Fruit fly (Drosophila melanogaster) whole organism: ENCODE measurements around the gene Cisd2.

ENCODE experiments used
- CG8478 ChIP-seq: fragments of >200 bp; optimal IDR thresholded peaks from 2 replicates; lab custom pipeline; 2018; ENCODE audit warnings: inconsistent platforms
- Dll ChIP-seq: fragments of >200 bp; optimal IDR thresholded peaks from 2 replicates; lab custom pipeline; 2017
- EcR ChIP-seq, 2 experiments: fragments of >200 bp; optimal IDR thresholded peaks; 2 replicates each; lab custom pipeline; 2017; ENCODE audit warnings: missing biosample characterization in 2 of 2, missing genetic modification characterization in 2 of 2, missing genetic modification reagents in 2 of 2
- pan ChIP-seq: fragments of >200 bp; optimal IDR thresholded peaks from 2 replicates; lab custom pipeline; 2017
- psq ChIP-seq: fragments of >200 bp; optimal IDR thresholded peaks from 2 replicates; lab custom pipeline; 2017
- usp ChIP-seq: fragments of >200 bp; optimal IDR thresholded peaks from 2 replicates; lab custom pipeline; 2017; ENCODE audit warnings: missing biosample characterization, missing genetic modification characterization, mixed read lengths

Gene Cisd2

dm6 chr3R:29256811-29257439, 33.7 kb upstream of the Cisd2 start:
- TF ChIP-seq EcR (GFP tag; optimal IDR thresholded peaks at IDR 0.05; lab: Kevin White, UChicago): no peak
- TF ChIP-seq psq: no peak
- TF ChIP-seq usp (GFP tag; lab: Kevin White, UChicago): no peak
- TF ChIP-seq CG8478 (lab: Kevin White, UChicago): no peak
- TF ChIP-seq Dll (lab: Kevin White, UChicago): no peak
- TF ChIP-seq pan: no peak

- TF ChIP-seq Dll (lab: Kevin White, UChicago) (no peak), EcR (GFP tag; optimal IDR thresholded peaks at IDR 0.05; lab: Kevin White, UChicago) (peak in 1 of 2 experiments; percentile 12), pan (peak; percentile 1)
Observed at dm6 chr3R:29255963-29256527, 32.8 kb upstream of the Cisd2 start, which contains the start of gene CG45544. TSS of gene CG45544 (plus strand) at chr3R:29256485.

dm6 chr3R:29255166-29255962, 32.1 kb upstream of the Cisd2 start, which contains the start of gene stg:
TSS of gene stg (minus strand) at chr3R:29255800.
- TF ChIP-seq CG8478 (lab: Kevin White, UChicago) (no peak), Dll (lab: Kevin White, UChicago) (no peak), EcR (GFP tag; optimal IDR thresholded peaks at IDR 0.05; lab: Kevin White, UChicago) (no peak), psq (no peak), pan (no peak), usp (GFP tag; lab: Kevin White, UChicago) (no peak)

- no peak for TF ChIP-seq CG8478 (lab: Kevin White, UChicago)
Observed at dm6 chr3R:29254383-29254782, 31.2 kb upstream of the Cisd2 start.

- TF ChIP-seq psq (no peak), pan (no peak), usp (GFP tag; lab: Kevin White, UChicago) (no peak), EcR (GFP tag; optimal IDR thresholded peaks at IDR 0.05; lab: Kevin White, UChicago) (peak in 1 of 2 experiments; percentile 50)
Observed at dm6 chr3R:29253874-29254273, 30.6 kb upstream of the Cisd2 start.

dm6 chr3R:29251418-29251817, 28.2 kb upstream of the Cisd2 start:
- TF ChIP-seq Dll (lab: Kevin White, UChicago): no peak
- TF ChIP-seq EcR (GFP tag; optimal IDR thresholded peaks at IDR 0.05; lab: Kevin White, UChicago): no peak
- TF ChIP-seq usp (GFP tag; lab: Kevin White, UChicago): no peak
- no peak for TF ChIP-seq CG8478 (lab: Kevin White, UChicago)
- no peak for TF ChIP-seq psq
- no peak for TF ChIP-seq pan

dm6 chr3R:29250272-29251018, 27.2 kb upstream of the Cisd2 start, which contains the start of gene SP1029:
TSS of gene SP1029 (minus strand) at chr3R:29250451.
- peak in 1 of 2 experiments; percentile 37 for TF ChIP-seq EcR (GFP tag; optimal IDR thresholded peaks at IDR 0.05; lab: Kevin White, UChicago)
- no peak for TF ChIP-seq pan

dm6 chr3R:29244727-29245126, 21.5 kb upstream of the Cisd2 start, which contains the start of gene CG31445:
TSS of gene CG31445 (minus strand) at chr3R:29244827.
- TF ChIP-seq CG8478 (lab: Kevin White, UChicago): no peak
- no peak for TF ChIP-seq usp (GFP tag; lab: Kevin White, UChicago)
- no peak for TF ChIP-seq Dll (lab: Kevin White, UChicago)
- no peak for TF ChIP-seq EcR (GFP tag; optimal IDR thresholded peaks at IDR 0.05; lab: Kevin White, UChicago)
- TF ChIP-seq psq: no peak
- no peak for TF ChIP-seq pan

dm6 chr3R:29238623-29239022, 15.4 kb upstream of the Cisd2 start, which contains the start of gene CG11951:
TSS of gene CG11951 (minus strand) at chr3R:29238723.
- TF ChIP-seq psq: no peak
- TF ChIP-seq CG8478 (lab: Kevin White, UChicago): no peak
- TF ChIP-seq pan: no peak
- no peak for TF ChIP-seq Dll (lab: Kevin White, UChicago)

dm6 chr3R:29230552-29231102, 7.4 kb upstream of the Cisd2 start:
- no peak for TF ChIP-seq usp (GFP tag; lab: Kevin White, UChicago)
- no peak for TF ChIP-seq EcR (GFP tag; optimal IDR thresholded peaks at IDR 0.05; lab: Kevin White, UChicago)
- no peak for TF ChIP-seq CG8478 (lab: Kevin White, UChicago)
- no peak for TF ChIP-seq pan
- no peak for TF ChIP-seq Dll (lab: Kevin White, UChicago)
- no peak for TF ChIP-seq psq

- TF ChIP-seq usp (GFP tag; lab: Kevin White, UChicago): no peak
- no peak for TF ChIP-seq psq
- TF ChIP-seq EcR (GFP tag; optimal IDR thresholded peaks at IDR 0.05; lab: Kevin White, UChicago): no peak
- no peak for TF ChIP-seq pan
- no peak for TF ChIP-seq Dll (lab: Kevin White, UChicago)
- TF ChIP-seq CG8478 (lab: Kevin White, UChicago): no peak
Observed at dm6 chr3R:29229958-29230357, 6.7 kb upstream of the Cisd2 start.
